Worm (Caenorhabditis elegans) whole organism, L4 larva: ENCODE data around the gene lron-10.

Experiments used
- D1046.2 ChIP-seq: fragments of 200-800 bp; sonication (Bioruptor generic); IDR thresholded peaks from 2 replicates; pipeline ENCODE4 v1.3.6; 2022; ENCODE audit warnings: missing genetic modification characterization, missing compliant biosample characterization
- F37D6.2 ChIP-seq: sonication (generic microtip); optimal IDR thresholded peaks from 2 replicates; lab custom pipeline; 2016; ENCODE audit warnings: mild to moderate bottlenecking, missing genetic modification characterization, missing compliant biosample characterization
- F49E8.2 ChIP-seq: sonication (generic microtip); optimal IDR thresholded peaks from 2 replicates; lab custom pipeline; 2016; ENCODE audit warnings: missing compliant biosample characterization, mild to moderate bottlenecking, missing genetic modification characterization, borderline replicate concordance
- Y105C5A.15 ChIP-seq: fragments of 200-800 bp; sonication (Bioruptor generic); IDR thresholded peaks from 2 replicates; pipeline ENCODE4 v1.3.6; 2022; ENCODE audit warnings: missing genetic modification characterization, missing compliant biosample characterization
- ZK546.5 ChIP-seq, 2 experiments: sonication (generic microtip); optimal IDR thresholded peaks; 2 replicates each; lab custom pipeline; 2017; ENCODE audit warnings: missing biosample characterization in 2 of 2, missing genetic modification characterization in 2 of 2
- aha-1 ChIP-seq: fragments of 150-350 bp; peaks from one replicate; lab custom pipeline; 2014; ENCODE audit warnings: missing biosample characterization, missing genetic modification characterization
- aly-2 ChIP-seq: sonication (generic microtip); optimal IDR thresholded peaks from 2 replicates; lab custom pipeline; 2018; ENCODE audit warnings: missing biosample characterization, missing genetic modification characterization
- ama-1 ChIP-seq: fragments of 150-350 bp; optimal IDR thresholded peaks from 2 replicates; lab custom pipeline; 2014; ENCODE audit warnings: inconsistent platforms, mixed read lengths
- arid-1 ChIP-seq: fragments of 200-800 bp; sonication (Bioruptor generic); conservative IDR thresholded peaks from 2 replicates; pipeline ENCODE4 v1.3.6; 2022; ENCODE audit warnings: missing genetic modification reagents, missing genetic modification characterization, missing compliant biosample characterization
- ceh-28 ChIP-seq: fragments of 150-350 bp; optimal IDR thresholded peaks from 2 replicates; lab custom pipeline; 2014; ENCODE audit warnings: missing biosample characterization, missing genetic modification reagents, missing genetic modification characterization
- ceh-32 ChIP-seq: sonication (generic microtip); optimal IDR thresholded peaks from 2 replicates; lab custom pipeline; 2016; ENCODE audit warnings: mild to moderate bottlenecking, missing genetic modification characterization, missing compliant biosample characterization; ENCODE audit not compliant: poor library complexity
- cey-2 ChIP-seq: sonication (generic microtip); optimal IDR thresholded peaks from 3 replicates; lab custom pipeline; 2017; ENCODE audit warnings: missing genetic modification characterization, mild to moderate bottlenecking, missing compliant biosample characterization, antibody characterized with exemption, borderline replicate concordance; ENCODE audit not compliant: insufficient read depth
- ctbp-1 ChIP-seq: fragments of 200-800 bp; sonication (Bioruptor generic); IDR thresholded peaks from 2 replicates; pipeline ENCODE4 v1.3.6; 2022; ENCODE audit warnings: missing genetic modification reagents, missing genetic modification characterization, missing compliant biosample characterization
- daf-16 ChIP-seq, 3 experiments: sonication (generic microtip); optimal IDR thresholded peaks; 2 replicates each; lab custom pipeline; 2016 to 2017; ENCODE audit warnings: missing genetic modification characterization in 3 of 3, missing genetic modification reagents in 3 of 3, mild to moderate bottlenecking in 2 of 3, missing compliant biosample characterization in 2 of 3, missing biosample characterization in 1 of 3, moderate library complexity in 1 of 3
- daf-19 ChIP-seq: fragments of 200-800 bp; sonication (Bioruptor generic); conservative IDR thresholded peaks from 2 replicates; pipeline ENCODE4 v1.3.6; 2022; ENCODE audit warnings: missing genetic modification characterization, missing compliant biosample characterization
- daf-8 ChIP-seq: fragments of 200-800 bp; sonication (Bioruptor generic); IDR thresholded peaks from 2 replicates; pipeline ENCODE4 v1.3.6; 2022; ENCODE audit warnings: missing genetic modification characterization, missing compliant biosample characterization
- dmd-6 ChIP-seq: fragments of 200-800 bp; sonication (Bioruptor generic); IDR thresholded peaks from 2 replicates; pipeline ENCODE4 v1.3.6; 2022; ENCODE audit warnings: missing genetic modification reagents, missing genetic modification characterization, missing compliant biosample characterization
- dpl-1 ChIP-seq: fragments of 150-350 bp; optimal IDR thresholded peaks from 2 replicates; lab custom pipeline; 2014; ENCODE audit warnings: missing biosample characterization, missing genetic modification reagents, missing genetic modification characterization
- egl-27 ChIP-seq: sonication (generic microtip); optimal IDR thresholded peaks from 3 replicates; lab custom pipeline; 2017; ENCODE audit warnings: missing biosample characterization, missing genetic modification reagents, missing genetic modification characterization
- egl-43 ChIP-seq: fragments of 200-800 bp; sonication (Bioruptor generic); IDR thresholded peaks from 2 replicates; pipeline ENCODE4 v1.3.6; 2022; ENCODE audit warnings: missing genetic modification reagents, missing genetic modification characterization, missing compliant biosample characterization
- fkh-10 ChIP-seq: fragments of 150-350 bp; optimal IDR thresholded peaks from 2 replicates; lab custom pipeline; 2014; ENCODE audit warnings: missing biosample characterization, missing genetic modification reagents, missing genetic modification characterization
- fos-1 ChIP-seq: fragments of 150-350 bp; optimal IDR thresholded peaks from 2 replicates; lab custom pipeline; 2014; ENCODE audit warnings: missing biosample characterization, missing genetic modification characterization
- gei-8 ChIP-seq: fragments of 200-800 bp; sonication (Bioruptor generic); optimal IDR thresholded peaks from 2 replicates; lab custom pipeline; 2018; ENCODE audit warnings: mild to moderate bottlenecking, missing genetic modification characterization, missing compliant biosample characterization
- hlh-11 ChIP-seq: fragments of 200-800 bp; sonication (Bioruptor generic); optimal IDR thresholded peaks from 2 replicates; lab custom pipeline; 2018; ENCODE audit warnings: mild to moderate bottlenecking, missing genetic modification characterization, missing compliant biosample characterization
- hlh-30 ChIP-seq: sonication (generic microtip); optimal IDR thresholded peaks from 2 replicates; lab custom pipeline; 2017; ENCODE audit warnings: antibody characterized with exemption, mild to moderate bottlenecking, missing genetic modification characterization, missing compliant biosample characterization; ENCODE audit not compliant: insufficient read depth
- hmg-1.1 ChIP-seq: fragments of 200-800 bp; sonication (Bioruptor generic); IDR thresholded peaks from 2 replicates; pipeline ENCODE4 v1.3.6; 2022; ENCODE audit warnings: missing genetic modification reagents, missing genetic modification characterization, missing compliant biosample characterization
- jun-1 ChIP-seq: fragments of 150-350 bp; optimal IDR thresholded peaks from 2 replicates; lab custom pipeline; 2014; ENCODE audit warnings: missing biosample characterization, missing genetic modification reagents, missing genetic modification characterization
- lin-13 ChIP-seq: fragments of 150-350 bp; optimal IDR thresholded peaks from 2 replicates; lab custom pipeline; 2014; ENCODE audit warnings: missing biosample characterization, missing genetic modification reagents, missing genetic modification characterization
- lin-15B ChIP-seq: fragments of 150-350 bp; sonication (generic microtip); optimal IDR thresholded peaks from 3 replicates; lab custom pipeline; 2014; ENCODE audit warnings: missing biosample characterization, missing genetic modification characterization
- lin-38 ChIP-seq: fragments of 200-800 bp; sonication (Bioruptor generic); IDR thresholded peaks from 2 replicates; pipeline ENCODE4 v1.3.6; 2022; ENCODE audit warnings: missing genetic modification reagents, missing genetic modification characterization, missing compliant biosample characterization
- lsy-2 ChIP-seq, 2 experiments: fragments of 150-350 bp in 1 of 2; sonication (generic microtip) in 1 of 2; optimal IDR thresholded peaks; 2 replicates each; lab custom pipeline; 2014 to 2017; ENCODE audit warnings: missing biosample characterization in 2 of 2, missing genetic modification characterization in 2 of 2
- mdt-29 ChIP-seq: fragments of 200-800 bp; sonication (Bioruptor generic); IDR thresholded peaks from 2 replicates; pipeline ENCODE4 v1.3.6; 2022; ENCODE audit warnings: missing genetic modification reagents, missing genetic modification characterization, missing compliant biosample characterization
- mes-2 ChIP-seq: sonication (generic microtip); optimal IDR thresholded peaks from 2 replicates; lab custom pipeline; 2016; ENCODE audit warnings: missing genotype, mild to moderate bottlenecking, missing genetic modification characterization, missing compliant biosample characterization; ENCODE audit not compliant: poor library complexity, severe bottlenecking
- nhr-111 ChIP-seq: fragments of 200-800 bp; sonication (Bioruptor generic); optimal IDR thresholded peaks from 2 replicates; lab custom pipeline; 2018; ENCODE audit warnings: mild to moderate bottlenecking, missing genetic modification characterization, missing compliant biosample characterization
- nhr-237 ChIP-seq: sonication (generic microtip); optimal IDR thresholded peaks from 2 replicates; lab custom pipeline; 2017; ENCODE audit warnings: missing biosample characterization, missing genetic modification characterization
- nhr-25 ChIP-seq: sonication (generic microtip); optimal IDR thresholded peaks from 2 replicates; lab custom pipeline; 2017; ENCODE audit warnings: missing genetic modification characterization, mild to moderate bottlenecking, missing compliant biosample characterization, antibody characterized with exemption, moderate library complexity, borderline replicate concordance; ENCODE audit not compliant: insufficient read depth
- nhr-41 ChIP-seq: fragments of 200-800 bp; sonication (Bioruptor generic); IDR thresholded peaks from 2 replicates; pipeline ENCODE4 v1.3.6; 2022; ENCODE audit warnings: missing genetic modification reagents, missing genetic modification characterization, missing compliant biosample characterization
- nhr-42 ChIP-seq: fragments of 200-800 bp; sonication (Bioruptor generic); IDR thresholded peaks from 2 replicates; pipeline ENCODE4 v1.3.6; 2022; ENCODE audit warnings: missing genetic modification characterization, missing compliant biosample characterization
- set-16 ChIP-seq: fragments of 200-800 bp; sonication (Bioruptor generic); IDR thresholded peaks from 2 replicates; pipeline ENCODE4 v1.3.6; 2022; ENCODE audit warnings: missing genetic modification reagents, missing genetic modification characterization, missing compliant biosample characterization
- snpc-4 ChIP-seq: fragments of 150-350 bp; optimal IDR thresholded peaks from 2 replicates; lab custom pipeline; 2014; ENCODE audit warnings: missing biosample characterization, missing genetic modification characterization
- tag-97 ChIP-seq: fragments of 200-800 bp; sonication (Bioruptor generic); IDR thresholded peaks from 2 replicates; pipeline ENCODE4 v1.3.6; 2022; ENCODE audit warnings: missing genetic modification characterization, missing compliant biosample characterization
- tra-1 ChIP-seq: fragments of 200-800 bp; sonication (Bioruptor generic); IDR thresholded peaks from 2 replicates; pipeline ENCODE4 v1.3.6; 2022; ENCODE audit warnings: missing genetic modification reagents, missing genetic modification characterization, missing compliant biosample characterization
- unc-130 ChIP-seq: sonication (generic microtip); optimal IDR thresholded peaks from 2 replicates; lab custom pipeline; 2016; ENCODE audit warnings: missing genetic modification reagents, missing genetic modification characterization, missing compliant biosample characterization
- zfp-2 ChIP-seq: sonication (generic microtip); optimal IDR thresholded peaks from 2 replicates; lab custom pipeline; 2016; ENCODE audit warnings: mild to moderate bottlenecking, missing genetic modification characterization, missing compliant biosample characterization
- zfp-3 ChIP-seq: fragments of 200-800 bp; sonication (Bioruptor generic); conservative IDR thresholded peaks from 2 replicates; pipeline ENCODE4 v1.3.6; 2022; ENCODE audit warnings: missing genetic modification reagents, missing genetic modification characterization, missing compliant biosample characterization
- zip-11 ChIP-seq: fragments of 200-800 bp; sonication (Bioruptor generic); IDR thresholded peaks from 2 replicates; pipeline ENCODE4 v1.3.6; 2022; ENCODE audit warnings: missing genetic modification characterization, missing compliant biosample characterization
- zip-2 ChIP-seq: fragments of 150-350 bp; optimal IDR thresholded peaks from 2 replicates; lab custom pipeline; 2014; ENCODE audit warnings: missing biosample characterization, missing genetic modification characterization

lron-10 gene

DNA sequence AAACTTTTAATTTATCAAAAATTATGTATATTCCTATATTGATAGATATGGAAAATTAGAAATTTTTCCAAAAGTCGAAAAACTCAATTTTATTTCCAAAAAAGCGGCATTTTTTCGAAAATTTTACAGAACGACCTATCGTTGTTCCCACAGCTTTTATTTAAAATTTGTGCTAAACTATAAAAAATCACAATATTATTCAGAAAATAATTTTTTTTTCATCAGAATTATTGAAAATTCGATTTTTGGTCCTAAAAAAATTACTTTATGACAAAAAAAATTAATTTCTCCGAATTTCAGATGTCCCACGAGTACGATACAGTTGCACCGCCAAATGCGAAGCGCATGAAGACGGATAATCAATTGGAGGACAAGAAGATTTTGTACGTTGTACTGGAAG lies 28.1 kb upstream of the lron-10 start, which contains the start of gene emg-1:
TSS of gene emg-1 (plus strand) at position 301 of the 400 bp plus-strand sequence.
- TF ChIP-seq egl-27 (tag; lab: Kevin White, UChicago), result no peak
- no peak for TF ChIP-seq nhr-25
- TF ChIP-seq nhr-42 (GFP tag; lab: Robert Waterston, UW), result no peak
- TF ChIP-seq, all 104 proteins: peak for 0

DNA sequence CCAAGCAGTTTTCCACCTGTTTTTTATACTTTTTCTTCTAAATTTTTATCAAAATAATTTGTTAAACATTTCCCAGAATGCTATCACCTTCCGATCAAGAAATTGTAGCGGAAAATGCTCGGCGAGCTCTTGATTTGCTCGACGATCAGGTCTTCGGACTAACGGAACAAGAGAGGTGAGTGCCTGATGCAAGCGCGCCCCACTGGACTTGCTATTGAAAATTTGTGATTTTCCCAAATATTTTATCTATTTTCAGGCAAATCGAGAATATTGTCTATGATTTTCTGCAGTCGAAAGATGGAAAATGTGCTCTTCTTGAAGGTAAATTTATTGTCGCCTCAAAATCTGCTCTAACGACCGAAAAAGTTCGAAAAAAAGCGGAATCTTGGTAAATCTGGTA lies 24.9 kb upstream of the lron-10 start, which contains the start of gene orc-4:
TSS of gene orc-4 (plus strand) at position 77 of the 400 bp plus-strand sequence.
- TF ChIP-seq daf-19, result no peak
- TF ChIP-seq jun-1 (tag; lab: Kevin White, UChicago), result no peak
- TF ChIP-seq nhr-111, result no peak
- no peak for TF ChIP-seq zip-2 (tag; lab: Kevin White, UChicago)
- no peak for TF ChIP-seq Y105C5A.15
- no peak for TF ChIP-seq gei-8 (GFP tag; lab: Kevin White, UChicago)
- no peak for TF ChIP-seq daf-16 (GFP tag; optimal IDR thresholded peaks at IDR 0.05; lab: Kevin White, UChicago)
- peak; percentile 16 for TF ChIP-seq daf-16 (tag; optimal IDR thresholded peaks at IDR 0.05; lab: Kevin White, UChicago)
- no peak for TF ChIP-seq nhr-41 (GFP tag; lab: Robert Waterston, UW)
- no peak for TF ChIP-seq zfp-2 (tag; lab: Kevin White, UChicago)
- TF ChIP-seq lin-38, result peak; percentile 84
- TF ChIP-seq egl-43, result no peak
- TF ChIP-seq lin-13 (GFP tag; lab: Kevin White, UChicago), result no peak
- TF ChIP-seq snpc-4, result no peak
- no peak for TF ChIP-seq hlh-30 (tag; lab: Kevin White, UChicago)
- TF ChIP-seq zfp-3, result no peak
- peak in 1 of 2 experiments; percentile 16 for TF ChIP-seq lsy-2 (tag; optimal IDR thresholded peaks at IDR 0.05; lab: Kevin White, UChicago)
- peak; percentile 37 for TF ChIP-seq mes-2 (tag; lab: Kevin White, UChicago)

DNA sequence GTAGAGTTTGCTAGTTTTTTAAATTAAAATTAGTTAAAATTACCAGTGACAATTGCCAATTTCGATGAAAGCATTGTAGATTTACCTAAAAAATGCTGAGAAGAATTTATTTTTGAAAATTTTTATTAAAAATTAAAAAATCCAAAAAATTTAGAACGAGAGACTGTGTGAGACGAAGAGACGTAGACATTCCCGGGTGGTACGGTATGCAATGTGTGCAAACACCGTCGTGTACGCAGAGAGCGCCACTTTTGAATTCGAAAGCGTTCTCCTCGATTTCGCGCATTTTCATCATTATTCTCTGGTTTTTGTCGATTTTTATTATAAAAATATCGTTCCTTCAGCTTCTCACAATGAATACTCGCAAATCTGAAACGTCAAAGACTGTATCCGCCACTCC lies 21.6 kb upstream of the lron-10 start, which contains the start of the genes dhs-11 and orc-1:
TSS of gene dhs-11 (minus strand) at position 85 of the 400 bp plus-strand sequence.
TSS of gene orc-1 (plus strand) at position 349 of the 400 bp plus-strand sequence.
- TF ChIP-seq snpc-4, result no peak
- TF ChIP-seq dmd-6 (GFP tag; lab: Robert Waterston, UW), result no peak
- TF ChIP-seq cey-2 (tag; lab: Kevin White, UChicago), result no peak
- peak; percentile 69 for TF ChIP-seq lin-38
- peak; percentile 89 for TF ChIP-seq dpl-1 (GFP tag; lab: Kevin White, UChicago)
- TF ChIP-seq lsy-2 (tag; optimal IDR thresholded peaks at IDR 0.05; lab: Kevin White, UChicago), result peak; percentile 69 to 99
- no peak for TF ChIP-seq tag-97
- no peak for TF ChIP-seq fkh-10 (GFP tag; lab: Kevin White, UChicago)
- no peak for TF ChIP-seq hlh-11
- no peak for TF ChIP-seq set-16
- no peak for TF ChIP-seq D1046.2 (GFP tag; lab: Robert Waterston, UW)
- no peak for TF ChIP-seq fos-1 (tag; lab: Kevin White, UChicago)
- TF ChIP-seq jun-1 (tag; lab: Kevin White, UChicago), result no peak
- TF ChIP-seq gei-8 (GFP tag; lab: Kevin White, UChicago), result no peak
- TF ChIP-seq ctbp-1 (GFP tag; lab: Robert Waterston, UW), result no peak
- TF ChIP-seq ama-1, result no peak
- TF ChIP-seq ceh-28, result no peak
- no peak for TF ChIP-seq arid-1 (GFP tag; lab: Robert Waterston, UW)
- TF ChIP-seq zip-11 (GFP tag; lab: Robert Waterston, UW), result no peak
- no peak for TF ChIP-seq mdt-29
- no peak for TF ChIP-seq ceh-32 (tag; lab: Kevin White, UChicago)
- no peak for TF ChIP-seq daf-8 (GFP tag; lab: Robert Waterston, UW)
- no peak for TF ChIP-seq tra-1 (GFP tag; lab: Robert Waterston, UW)
- TF ChIP-seq aly-2 (tag; lab: Kevin White, UChicago), result no peak
- TF ChIP-seq unc-130 (GFP tag; lab: Kevin White, UChicago), result peak; percentile 32
- TF ChIP-seq lin-15B (tag; lab: Kevin White, UChicago), result no peak
- TF ChIP-seq egl-43, result no peak
- TF ChIP-seq nhr-237 (tag; lab: Kevin White, UChicago), result no peak
- no peak for TF ChIP-seq Y105C5A.15
- no peak for TF ChIP-seq F49E8.2
- TF ChIP-seq aha-1, result peak; percentile 67
- TF ChIP-seq zfp-2 (tag; lab: Kevin White, UChicago), result no peak
- 0 out of 2 replicates have a peak, but pooled peaks have one; percentile 48 for TF ChIP-seq hmg-1.1 (GFP tag; lab: Robert Waterston, UW)
- TF ChIP-seq F37D6.2 (tag; lab: Kevin White, UChicago), result no peak
- TF ChIP-seq ZK546.5 (tag; optimal IDR thresholded peaks at IDR 0.05; lab: Kevin White, UChicago), result no peak
